Fruit fly (Drosophila melanogaster): Measurements from ENCODE around the gene CG3184.
A peak's percentile ranks its signal among the peaks of the same experiment; 100 is the strongest.

CG3184 gene

DNA sequence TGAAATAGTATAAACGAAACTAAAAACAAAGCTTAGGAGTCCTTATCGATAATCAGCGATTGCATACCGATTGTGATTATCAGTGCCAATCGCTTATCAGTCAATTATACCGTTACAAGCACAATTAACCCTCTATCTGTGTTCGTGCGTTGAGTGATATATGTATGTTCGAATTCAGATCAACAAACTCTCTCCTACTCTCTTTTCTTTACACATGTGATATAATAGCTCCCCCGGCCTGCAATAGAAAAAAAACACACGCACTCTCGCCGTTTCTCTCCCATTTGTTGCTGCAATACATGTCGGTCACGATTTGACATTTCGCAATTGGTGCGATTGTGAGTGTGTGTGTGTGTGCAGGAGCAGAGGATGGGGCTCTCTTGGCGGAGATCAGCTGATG, 26.2 kb downstream of the CG3184 start:
- no peak for TF ChIP-seq dmrt93B (GFP tag; optimal IDR thresholded peaks at IDR 0.05)
- no peak for TF ChIP-seq tai (GFP tag; optimal IDR thresholded peaks at IDR 0.05)
- no peak for TF ChIP-seq fru (GFP tag; optimal IDR thresholded peaks at IDR 0.05)
- no peak for TF ChIP-seq CrebA (GFP tag; optimal IDR thresholded peaks at IDR 0.05; ENCODE audit: borderline replicate concordance)
- TF ChIP-seq Dif (GFP tag; optimal IDR thresholded peaks at IDR 0.05; ENCODE audit: partially characterized antibody), result no peak
- TF ChIP-seq lola (GFP tag; optimal IDR thresholded peaks at IDR 0.05), result no peak
- TF ChIP-seq CG32264 (GFP tag; optimal IDR thresholded peaks at IDR 0.05), result no peak
- TF ChIP-seq HLH106 (tag; optimal IDR thresholded peaks at IDR 0.05), result no peak
- TF ChIP-seq psq (GFP tag; optimal IDR thresholded peaks at IDR 0.05), result no peak
- no peak for TF ChIP-seq pan (optimal IDR thresholded peaks at IDR 0.05)
- TF ChIP-seq OdsH (GFP tag; optimal IDR thresholded peaks at IDR 0.05), result no peak
- no peak for TF ChIP-seq Myc (optimal IDR thresholded peaks at IDR 0.05)

DNA sequence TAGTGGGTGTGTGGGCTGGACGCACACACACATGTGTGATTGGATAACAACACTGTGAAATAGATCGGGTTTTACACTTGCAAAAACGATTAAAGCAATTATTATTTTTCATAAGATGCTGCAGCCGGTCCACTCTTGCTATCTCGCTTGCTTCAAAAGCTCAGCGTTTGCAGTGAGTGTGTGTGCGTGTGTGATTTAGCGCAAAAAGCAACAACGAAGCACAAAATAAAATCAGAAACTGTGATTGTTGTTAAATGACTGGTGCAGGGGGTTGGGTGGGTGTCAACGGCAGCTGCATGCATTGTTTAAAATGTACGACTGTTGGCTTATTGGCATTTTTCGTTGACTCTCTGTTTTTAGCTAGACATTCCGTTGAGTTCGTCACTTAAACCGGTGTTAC, 26.7 kb downstream of the CG3184 start:
- TF ChIP-seq OdsH (GFP tag; optimal IDR thresholded peaks at IDR 0.05) (peak; percentile 21), CG9705 (GFP tag; optimal IDR thresholded peaks at IDR 0.05) (no peak), foxo (GFP tag; optimal IDR thresholded peaks at IDR 0.05) (peak in 1 of 2 experiments; percentile 6), psq (GFP tag; optimal IDR thresholded peaks at IDR 0.05) (peak; percentile 9)

DNA sequence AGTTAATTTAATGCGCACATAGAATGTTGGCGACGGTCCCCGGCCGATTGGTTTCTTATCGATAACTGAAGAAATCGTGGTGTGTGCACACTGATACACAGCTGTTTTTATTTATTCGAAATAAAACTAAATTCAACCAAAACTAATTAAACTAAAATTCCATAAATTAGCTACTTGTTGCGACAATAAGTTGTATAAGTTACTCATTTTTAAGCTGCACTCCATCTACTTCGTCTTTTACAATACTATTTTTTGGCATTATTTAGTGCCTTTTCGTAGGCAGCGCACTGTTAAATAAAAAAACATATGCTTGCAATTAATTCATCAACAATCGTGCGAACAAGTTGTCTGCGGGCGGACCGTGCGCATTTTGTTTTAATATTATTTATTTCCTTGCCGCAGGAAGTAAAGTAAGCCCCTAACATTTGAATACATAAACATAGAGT, 27.2 kb downstream of the CG3184 start, which contains the start of the genes CG3224 and Ctr1A:
Gene CG3224 (minus strand): TSS at position 71 of the 446 bp plus-strand sequence.
Gene Ctr1A (plus strand): TSS at position 256 of the 446 bp plus-strand sequence.
- TF ChIP-seq jim (GFP tag; optimal IDR thresholded peaks at IDR 0.05), result no peak
- TF ChIP-seq Dif (GFP tag; optimal IDR thresholded peaks at IDR 0.05; ENCODE audit: partially characterized antibody), result no peak
- TF ChIP-seq GATAd (GFP tag; optimal IDR thresholded peaks at IDR 0.05), result no peak
- no peak for TF ChIP-seq Dfd (GFP tag; optimal IDR thresholded peaks at IDR 0.05)
- TF ChIP-seq fru (GFP tag; optimal IDR thresholded peaks at IDR 0.05), result peak; percentile 35
- TF ChIP-seq dsf (GFP tag; optimal IDR thresholded peaks at IDR 0.05; ENCODE audit: borderline replicate concordance), result no peak
- TF ChIP-seq Sp1 (GFP tag; optimal IDR thresholded peaks at IDR 0.05), result no peak
- peak; percentile 20 for TF ChIP-seq brk (GFP tag; optimal IDR thresholded peaks at IDR 0.05)
- TF ChIP-seq pan (optimal IDR thresholded peaks at IDR 0.05), result no peak
- no peak for TF ChIP-seq Hr78 (GFP tag; optimal IDR thresholded peaks at IDR 0.05)
- TF ChIP-seq Rel (GFP tag; optimal IDR thresholded peaks at IDR 0.05), result no peak
- no peak for TF ChIP-seq Rel (tag; optimal IDR thresholded peaks at IDR 0.05)
- no peak for TF ChIP-seq Mio (GFP tag; optimal IDR thresholded peaks at IDR 0.05)
- peak; percentile 19 for TF ChIP-seq Jra (GFP tag; optimal IDR thresholded peaks at IDR 0.05)
- TF ChIP-seq CG32264 (GFP tag; optimal IDR thresholded peaks at IDR 0.05), result no peak
- TF ChIP-seq rgr (GFP tag; optimal IDR thresholded peaks at IDR 0.05), result no peak
- TF ChIP-seq Vsx2 (GFP tag; optimal IDR thresholded peaks at IDR 0.05; ENCODE audit: partially characterized antibody), result no peak
- no peak for TF ChIP-seq usp (GFP tag; optimal IDR thresholded peaks at IDR 0.05)
- no peak for TF ChIP-seq Myc (optimal IDR thresholded peaks at IDR 0.05)
- TF ChIP-seq CrebA (GFP tag; optimal IDR thresholded peaks at IDR 0.05; ENCODE audit: borderline replicate concordance), result no peak
- TF ChIP-seq br (GFP tag; optimal IDR thresholded peaks at IDR 0.05), result no peak
- TF ChIP-seq h (GFP tag; optimal IDR thresholded peaks at IDR 0.05), result peak; percentile 44
- TF ChIP-seq psq (GFP tag; optimal IDR thresholded peaks at IDR 0.05), result no peak
- TF ChIP-seq dmrt93B (GFP tag; optimal IDR thresholded peaks at IDR 0.05), result no peak
- TF ChIP-seq foxo (GFP tag; optimal IDR thresholded peaks at IDR 0.05), result peak in 1 of 2 experiments; percentile 5
- TF ChIP-seq dl (GFP tag; optimal IDR thresholded peaks at IDR 0.05; ENCODE audit: insufficient read depth in 1 of 2, partially characterized antibody in 2 of 2), result no peak
- TF ChIP-seq sage (GFP tag; optimal IDR thresholded peaks at IDR 0.05), result no peak
- no peak for TF ChIP-seq lola (GFP tag; optimal IDR thresholded peaks at IDR 0.05)
- peak; percentile 13 for TF ChIP-seq Hnf4 (GFP tag; optimal IDR thresholded peaks at IDR 0.05)
- TF ChIP-seq woc (GFP tag; optimal IDR thresholded peaks at IDR 0.05), result peak; percentile 4
- TF ChIP-seq Abd-B (GFP tag; optimal IDR thresholded peaks at IDR 0.05), result no peak
- TF ChIP-seq Hr83 (GFP tag; optimal IDR thresholded peaks at IDR 0.05; ENCODE audit: poor library complexity, severe bottlenecking), result no peak
- no peak for TF ChIP-seq ey (GFP tag; optimal IDR thresholded peaks at IDR 0.05)
- TF ChIP-seq sv (GFP tag; optimal IDR thresholded peaks at IDR 0.05), result no peak
- no peak for TF ChIP-seq HLH106 (tag; optimal IDR thresholded peaks at IDR 0.05)
- no peak for TF ChIP-seq N (GFP tag; optimal IDR thresholded peaks at IDR 0.05)
- no peak for TF ChIP-seq CG9705 (GFP tag; optimal IDR thresholded peaks at IDR 0.05)
- TF ChIP-seq tai (GFP tag; optimal IDR thresholded peaks at IDR 0.05), result no peak
- TF ChIP-seq OdsH (GFP tag; optimal IDR thresholded peaks at IDR 0.05), result no peak

Data from whole organism, wandering third instar larva.